Fruit fly (Drosophila melanogaster): ENCODE results near the gene CG31650.

Gene CG31650

dm6 chr2L:5020479-5020878, 24.0 kb downstream of the CG31650 start:
- TF ChIP-seq CTCF (optimal IDR thresholded peaks at IDR 0.05) (no peak), CG8478 (optimal IDR thresholded peaks at IDR 0.05) (no peak)

dm6 chr2L:5010784-5011260, 33.7 kb downstream of the CG31650 start, which contains the start of the genes CG31917, Tfb5 and SelT:
TSS of gene CG31917 (minus strand) at chr2L:5010834.
TSS of gene Tfb5 (minus strand) at chr2L:5010834.
TSS of gene SelT (plus strand) at chr2L:5010922.
- TF ChIP-seq CTCF (optimal IDR thresholded peaks at IDR 0.05) (peak in 1 of 2 experiments; percentile 10), CG8478 (optimal IDR thresholded peaks at IDR 0.05) (no peak)

DNA sequence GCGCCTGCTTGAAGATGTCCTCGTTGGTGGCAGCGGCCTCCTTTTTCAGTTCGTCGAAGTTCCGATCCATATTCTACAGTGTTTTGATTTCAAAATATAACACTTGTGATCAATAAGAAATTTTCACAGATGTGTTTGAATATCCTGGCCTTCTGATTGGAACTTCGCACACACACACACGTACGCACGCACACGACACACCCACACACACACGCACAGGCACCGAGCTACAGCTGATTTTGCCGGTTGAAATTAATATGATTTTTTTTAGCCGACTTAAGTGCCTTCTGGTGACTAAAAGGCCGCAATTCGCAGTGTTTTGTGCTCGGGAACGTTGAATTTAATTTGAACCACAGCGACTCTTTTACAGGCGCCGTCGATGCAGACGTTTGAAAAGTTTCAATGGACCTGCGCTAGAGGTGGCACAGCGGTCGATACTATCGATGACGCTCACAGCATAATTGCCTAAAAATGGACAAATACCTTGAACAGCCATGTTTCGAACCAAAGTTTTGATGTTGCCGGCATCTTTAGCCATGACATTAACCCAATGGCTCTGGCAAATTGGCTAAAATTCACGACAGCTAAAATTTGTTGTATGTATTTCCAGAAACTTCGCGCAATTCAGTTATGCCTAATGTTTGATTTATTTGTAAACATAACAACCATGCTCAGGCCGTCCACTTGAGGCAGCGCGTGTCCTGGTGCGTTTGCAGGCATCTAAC, 35.0 kb downstream of the CG31650 start, which contains the start of gene Rtnl1:
Gene Rtnl1 (minus strand): TSS at position 415 of the 725 bp plus-strand sequence.
- no peak for TF ChIP-seq CG8478 (optimal IDR thresholded peaks at IDR 0.05)
- peak; percentile 53 to 60 for TF ChIP-seq CTCF (optimal IDR thresholded peaks at IDR 0.05)

- no peak for TF ChIP-seq CG8478 (optimal IDR thresholded peaks at IDR 0.05)
- TF ChIP-seq CTCF (optimal IDR thresholded peaks at IDR 0.05) = no peak
These were observed 37.3 kb downstream of the CG31650 start for dm6 chr2L:5007256-5007655.

- TF ChIP-seq CG8478 (optimal IDR thresholded peaks at IDR 0.05) = no peak
- no peak for TF ChIP-seq CTCF (optimal IDR thresholded peaks at IDR 0.05)
These were observed 38.2 kb downstream of the CG31650 start for dm6 chr2L:5006323-5006722.

DNA sequence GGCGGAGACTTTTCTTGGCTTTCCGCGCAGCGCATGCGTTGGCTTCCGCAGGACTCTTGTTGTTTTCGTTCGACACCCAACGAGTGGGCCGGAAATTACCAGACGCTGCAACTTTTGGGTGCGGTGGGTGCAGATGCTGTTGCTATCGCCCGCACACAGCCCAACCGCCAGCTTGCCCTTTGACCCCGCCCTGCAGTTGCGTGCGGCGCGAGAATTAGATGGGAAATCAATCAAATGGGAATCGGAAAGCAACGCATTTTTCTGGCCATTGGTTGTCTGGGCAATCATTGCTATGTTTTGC, 39.1 kb downstream of the CG31650 start:
- TF ChIP-seq CG8478 (optimal IDR thresholded peaks at IDR 0.05) (no peak), CTCF (optimal IDR thresholded peaks at IDR 0.05) (no peak)

- no peak for TF ChIP-seq CG8478 (optimal IDR thresholded peaks at IDR 0.05)
- no peak for TF ChIP-seq CTCF (optimal IDR thresholded peaks at IDR 0.05)
These were observed 39.6 kb downstream of the CG31650 start for dm6 chr2L:5004677-5005463.

dm6 chr2L:5003670-5004453, 40.6 kb downstream of the CG31650 start:
- peak in 1 of 2 experiments; percentile 56 for TF ChIP-seq CTCF (optimal IDR thresholded peaks at IDR 0.05)
- TF ChIP-seq CG8478 (optimal IDR thresholded peaks at IDR 0.05) = no peak

DNA sequence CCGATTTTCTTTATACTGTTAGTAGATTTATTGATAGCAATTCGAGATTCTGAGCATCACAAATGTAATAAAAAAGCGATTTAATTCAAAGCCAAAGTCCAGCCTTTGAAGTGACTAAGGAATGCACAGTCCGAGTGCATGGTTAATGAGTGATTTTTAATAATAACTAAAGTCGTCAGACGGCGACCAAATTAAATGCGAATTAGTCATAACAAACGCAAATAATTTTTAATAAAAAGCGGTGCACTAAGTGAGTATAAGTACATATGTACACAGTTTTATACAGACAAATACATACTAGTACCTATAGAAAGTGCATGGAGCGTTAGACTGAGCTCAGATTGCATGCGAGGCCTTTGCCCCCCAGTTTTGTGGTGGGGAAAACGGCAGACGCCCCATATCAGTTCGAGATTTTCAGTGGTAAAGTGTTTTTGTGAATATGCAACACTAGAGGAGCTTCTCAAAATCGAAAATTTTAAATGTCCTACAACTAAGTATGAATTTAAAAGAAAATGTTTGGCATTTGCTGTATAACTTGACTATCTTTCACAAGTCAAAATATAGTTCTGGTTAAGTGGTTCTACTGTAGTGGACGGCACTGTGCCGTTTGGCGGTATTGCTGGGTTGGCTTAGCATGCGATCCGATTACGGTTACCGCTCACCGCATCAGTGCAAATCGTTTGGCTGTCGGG, 41.7 kb downstream of the CG31650 start:
- TF ChIP-seq CG8478 (optimal IDR thresholded peaks at IDR 0.05) = no peak
- no peak for TF ChIP-seq CTCF (optimal IDR thresholded peaks at IDR 0.05)

DNA sequence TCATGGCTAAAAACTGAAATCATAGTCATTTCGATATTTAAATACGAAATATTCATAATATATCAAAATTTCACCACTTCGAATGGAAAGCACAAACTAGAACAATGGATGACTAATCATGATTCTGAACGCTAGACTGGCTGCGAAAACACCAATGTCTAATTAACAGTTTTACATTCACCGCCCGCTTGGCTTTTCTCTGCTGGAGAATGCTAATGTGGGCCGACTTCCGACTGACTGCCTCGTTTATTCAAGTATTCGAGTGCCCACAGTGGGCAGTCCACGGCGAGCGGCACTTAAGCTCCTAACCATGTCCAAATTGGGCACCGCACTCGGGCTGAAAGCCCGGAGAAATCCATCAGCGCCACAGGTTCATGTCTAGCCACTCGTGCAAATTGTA, 42.5 kb downstream of the CG31650 start:
- TF ChIP-seq CG8478 (optimal IDR thresholded peaks at IDR 0.05) (no peak), CTCF (optimal IDR thresholded peaks at IDR 0.05) (no peak)

DNA sequence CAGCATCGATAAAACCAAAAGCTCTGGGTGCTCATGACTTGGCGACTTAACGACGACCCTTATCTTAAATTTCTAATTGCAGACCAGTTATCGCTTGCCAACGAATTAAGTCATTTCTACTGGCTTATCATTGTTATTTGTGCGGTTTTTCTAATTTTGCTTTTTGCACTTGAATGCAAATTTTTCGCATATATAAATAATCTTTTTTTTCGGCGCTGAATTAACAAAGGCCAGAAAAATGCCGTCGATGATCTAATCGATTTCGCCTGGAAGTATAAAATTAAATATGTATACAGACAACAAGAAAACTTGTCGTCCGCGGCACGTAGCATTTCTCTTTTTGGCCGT, 43.0 kb downstream of the CG31650 start:
- TF ChIP-seq CG8478 (optimal IDR thresholded peaks at IDR 0.05) = no peak
- no peak for TF ChIP-seq CTCF (optimal IDR thresholded peaks at IDR 0.05)

- peak; percentile 31 to 47 for TF ChIP-seq CTCF (optimal IDR thresholded peaks at IDR 0.05)
- TF ChIP-seq CG8478 (optimal IDR thresholded peaks at IDR 0.05) = no peak
These were observed 43.5 kb downstream of the CG31650 start for dm6 chr2L:5000919-5001581.

- no peak for TF ChIP-seq CTCF (optimal IDR thresholded peaks at IDR 0.05)
- TF ChIP-seq CG8478 (optimal IDR thresholded peaks at IDR 0.05) = no peak
These were observed 44.1 kb downstream of the CG31650 start for dm6 chr2L:5000287-5000871.

Data from S2 (cell line).